Fruit fly (Drosophila melanogaster) whole organism, embryonic: ENCODE measurements around the gene Vps37B.

Source experiments
- CG10565 ChIP-seq: fragments of 200-800 bp; sonication (Bioruptor generic); optimal IDR thresholded peaks from 3 replicates; lab custom pipeline; 2016; ENCODE audit warnings: missing biosample characterization, mild to moderate bottlenecking, missing genetic modification characterization
- CG12071 ChIP-seq: fragments of 200-800 bp; sonication (Bioruptor generic); optimal IDR thresholded peaks from 3 replicates; lab custom pipeline; 2018; ENCODE audit warnings: missing biosample characterization, mild to moderate bottlenecking, missing genetic modification characterization
- CG3407 ChIP-seq: fragments of 200-800 bp; sonication (Bioruptor generic); optimal IDR thresholded peaks from 2 replicates; lab custom pipeline; 2018; ENCODE audit warnings: missing biosample characterization, mild to moderate bottlenecking, missing genetic modification characterization
- CG3726 ChIP-seq: fragments of 200-800 bp; sonication (Bioruptor generic); IDR thresholded peaks from 3 replicates; pipeline ENCODE4, ENCODE4 v1.3.6; 2022; ENCODE audit warnings: missing biosample characterization, missing genetic modification characterization
- CG7271 ChIP-seq: fragments of 200-800 bp; sonication (Bioruptor generic); optimal IDR thresholded peaks from 2 replicates; lab custom pipeline; 2018; ENCODE audit warnings: missing biosample characterization, mild to moderate bottlenecking, missing genetic modification characterization, moderate library complexity
- HmgZ ChIP-seq: fragments of 200-800 bp; sonication (Bioruptor generic); optimal IDR thresholded peaks from 2 replicates; lab custom pipeline; 2018; ENCODE audit warnings: missing biosample characterization, mild to moderate bottlenecking, missing genetic modification characterization
- Oli ChIP-seq: fragments of 200-800 bp; sonication (Bioruptor generic); optimal IDR thresholded peaks from 2 replicates; lab custom pipeline; 2018; ENCODE audit warnings: missing biosample characterization, mild to moderate bottlenecking, missing genetic modification characterization, moderate library complexity
- Pdp1 ChIP-seq, 2 experiments: fragments of 200-800 bp; sonication (Bioruptor generic); optimal IDR thresholded peaks; 3 replicates each; lab custom pipeline; 2016; ENCODE audit warnings: missing biosample characterization in 2 of 2, missing genetic modification characterization in 2 of 2, mild to moderate bottlenecking in 1 of 2, moderate library complexity in 1 of 2
- Sry-β ChIP-seq: fragments of 200-800 bp; sonication (Bioruptor generic); optimal IDR thresholded peaks from 2 replicates; lab custom pipeline; 2018; ENCODE audit warnings: missing biosample characterization, mild to moderate bottlenecking, missing genetic modification characterization, moderate library complexity
- Xrp1 ChIP-seq: fragments of 200-800 bp; sonication (Bioruptor generic); IDR thresholded peaks from 2 replicates; pipeline ENCODE4 v1.3.6; 2022; ENCODE audit warnings: missing biosample characterization, missing genetic modification characterization
- gcm ChIP-seq: fragments of 200-800 bp; sonication (Bioruptor generic); optimal IDR thresholded peaks from 2 replicates; lab custom pipeline; 2019; ENCODE audit warnings: missing biosample characterization, mild to moderate bottlenecking, missing genetic modification characterization, moderate library complexity
- gem ChIP-seq: fragments of 200-800 bp; sonication (Bioruptor generic); optimal IDR thresholded peaks from 2 replicates; lab custom pipeline; 2019; ENCODE audit warnings: missing biosample characterization, mild to moderate bottlenecking, missing genetic modification characterization, moderate library complexity
- h ChIP-seq: fragments of >200 bp; optimal IDR thresholded peaks from 2 replicates; lab custom pipeline; 2017
- slp2 ChIP-seq: fragments of 200-800 bp; sonication (Bioruptor generic); optimal IDR thresholded peaks from 2 replicates; lab custom pipeline; 2016; ENCODE audit warnings: missing biosample characterization, missing genetic modification characterization

dm6 chr3R:5216308-5216765, 9.6 kb upstream of the Vps37B start:
- TF ChIP-seq Pdp1 (GFP tag; optimal IDR thresholded peaks at IDR 0.05; lab: Kevin White, UChicago): no peak
- TF ChIP-seq gem (tag; lab: Kevin White, UChicago): no peak
- TF ChIP-seq gcm (GFP tag; lab: Kevin White, UChicago): no peak
- TF ChIP-seq CG7271 (tag; lab: Kevin White, UChicago): no peak
- TF ChIP-seq HmgZ (tag; lab: Kevin White, UChicago): no peak
- TF ChIP-seq CG3407 (GFP tag; lab: Kevin White, UChicago): no peak
- no peak for TF ChIP-seq CG3726
- no peak for TF ChIP-seq CG12071 (GFP tag; lab: Kevin White, UChicago)
- TF ChIP-seq slp2 (GFP tag; lab: Kevin White, UChicago): no peak
- no peak for TF ChIP-seq Oli (tag; lab: Kevin White, UChicago)
- TF ChIP-seq CG10565 (GFP tag; lab: Kevin White, UChicago): no peak
- no peak for TF ChIP-seq Xrp1 (GFP tag; lab: Robert Waterston, UW)
- no peak for TF ChIP-seq h (lab: Kevin White, UChicago)
- TF ChIP-seq Sry-β (GFP tag; lab: Kevin White, UChicago): peak; percentile 16
